Fruit fly (Drosophila melanogaster): ENCODE measurements around the gene Tmlh.

Tmlh gene

DNA sequence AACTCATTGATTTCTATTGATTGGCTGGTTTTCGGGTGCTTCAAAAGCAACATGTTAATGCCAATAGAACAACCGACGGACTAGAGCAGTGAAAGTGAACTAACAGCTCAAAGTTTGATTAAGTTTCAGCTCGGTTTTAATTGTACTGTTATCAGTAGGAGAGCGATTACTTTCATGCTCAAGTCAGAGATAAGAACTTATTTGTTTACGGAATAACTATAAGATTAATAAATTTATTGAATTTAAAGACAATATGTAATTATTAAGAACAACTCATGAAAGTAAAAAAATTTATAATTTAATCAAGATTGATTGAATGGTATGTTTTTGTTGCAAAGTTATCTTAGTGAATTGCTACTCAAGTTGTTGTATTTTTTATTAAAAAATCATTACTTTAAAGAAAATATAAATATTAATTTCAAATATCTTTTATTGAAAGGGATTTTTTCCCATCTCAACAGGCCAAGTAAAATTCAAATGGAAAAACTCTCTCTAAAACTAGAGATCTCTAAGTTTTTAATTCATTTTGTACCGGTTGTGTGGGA, at the start of gene Tmlh, which contains the start of gene eIF3g2:
TSS of gene Tmlh (minus strand) at position 101 of the 545 bp plus-strand sequence.
TSS of gene eIF3g2 (plus strand) at position 495 of the 545 bp plus-strand sequence.
- TF ChIP-seq pan (optimal IDR thresholded peaks at IDR 0.05) (no peak), usp (GFP tag; optimal IDR thresholded peaks at IDR 0.05) (no peak), CG8478 (optimal IDR thresholded peaks at IDR 0.05) (no peak), EcR (GFP tag; optimal IDR thresholded peaks at IDR 0.05) (no peak), psq (optimal IDR thresholded peaks at IDR 0.05) (no peak)

- TF ChIP-seq psq (optimal IDR thresholded peaks at IDR 0.05) (no peak), EcR (GFP tag; optimal IDR thresholded peaks at IDR 0.05) (no peak)
Measured at dm6 chr3R:20449487-20449886, 41.8 kb upstream of the Tmlh start.

dm6 chr3R:20422092-20422491, 14.4 kb upstream of the Tmlh start:
- no peak for TF ChIP-seq CG8478 (optimal IDR thresholded peaks at IDR 0.05)
- TF ChIP-seq pan (optimal IDR thresholded peaks at IDR 0.05), result no peak

DNA sequence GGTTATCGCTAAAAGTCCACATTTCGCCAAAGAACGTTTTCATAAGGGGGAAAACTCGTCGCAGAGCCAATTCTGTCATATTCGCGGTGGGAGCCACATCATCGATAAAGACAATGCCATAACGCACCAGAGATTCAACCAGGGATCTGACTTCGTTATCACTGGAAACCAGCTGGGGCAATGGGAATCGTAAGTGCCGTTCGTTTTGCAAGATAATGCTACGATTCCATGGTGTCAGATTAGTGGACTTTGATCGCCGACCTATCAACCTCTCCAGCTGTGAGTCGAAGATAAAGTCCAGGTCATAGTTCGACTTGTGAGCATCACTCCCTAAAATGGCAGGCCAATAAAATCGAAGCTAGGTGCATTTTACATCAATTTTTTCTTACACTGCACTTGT, 426 bp downstream of the Tmlh start:
- TF ChIP-seq Dll (optimal IDR thresholded peaks at IDR 0.05) (no peak), EcR (GFP tag; optimal IDR thresholded peaks at IDR 0.05) (no peak), usp (GFP tag; optimal IDR thresholded peaks at IDR 0.05) (no peak), pan (optimal IDR thresholded peaks at IDR 0.05) (no peak), psq (optimal IDR thresholded peaks at IDR 0.05) (no peak), CG8478 (optimal IDR thresholded peaks at IDR 0.05) (no peak)

DNA sequence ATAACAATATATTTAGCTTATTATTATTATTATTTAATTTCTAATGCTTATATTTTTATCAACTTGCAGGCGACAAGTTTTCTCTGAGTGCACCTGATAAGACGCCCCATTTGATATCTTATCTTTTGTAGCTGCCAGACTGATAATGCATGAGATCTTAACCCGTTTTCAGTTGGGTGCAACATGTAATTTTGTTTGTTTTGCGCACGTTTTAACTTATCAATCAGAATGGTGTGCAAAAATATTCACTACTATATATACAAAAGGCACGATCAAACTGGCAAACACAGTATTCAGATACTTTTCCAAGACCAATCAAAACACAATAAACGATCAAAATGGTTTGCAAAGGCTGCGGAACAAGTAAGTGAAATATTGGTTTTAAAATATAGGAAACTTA, 47.7 kb downstream of the Tmlh start, which contains the start of gene MtnC:
TSS of gene MtnC (plus strand) at position 301 of the 400 bp plus-strand sequence.
- TF ChIP-seq pan (optimal IDR thresholded peaks at IDR 0.05), result no peak
